Fruit fly (Drosophila melanogaster) whole organism, embryonic: ENCODE measurements around the gene Arp3.
A peak's percentile ranks its signal among the peaks of the same experiment; 100 is the strongest.

ENCODE experiments used
- B-H2 ChIP-seq: fragments of 200-800 bp; sonication (Bioruptor generic); optimal IDR thresholded peaks from 2 replicates; lab custom pipeline; 2018; ENCODE audit warnings: missing biosample characterization, mild to moderate bottlenecking, missing genetic modification characterization
- CG10321 ChIP-seq: fragments of 200-800 bp; sonication (Bioruptor generic); IDR thresholded peaks from 2 replicates; pipeline ENCODE4 v1.3.6; 2022; ENCODE audit warnings: missing biosample characterization, missing genetic modification characterization
- CG10366 ChIP-seq: fragments of 200-800 bp; sonication (Bioruptor generic); IDR thresholded peaks from 2 replicates; pipeline ENCODE4 v1.3.6; 2022; ENCODE audit warnings: missing biosample characterization, missing genetic modification characterization
- CG10959 ChIP-seq: fragments of 200-800 bp; sonication (Bioruptor generic); IDR thresholded peaks from 2 replicates; pipeline ENCODE4 v1.3.6; 2022; ENCODE audit warnings: missing biosample characterization, missing genetic modification characterization
- CG11093 ChIP-seq: fragments of 200-800 bp; sonication (Bioruptor generic); IDR thresholded peaks from 3 replicates; pipeline ENCODE4 v1.3.6; 2022; ENCODE audit warnings: missing biosample characterization, missing genetic modification characterization
- CG14667 ChIP-seq: fragments of 200-800 bp; sonication (Bioruptor generic); IDR thresholded peaks from 2 replicates; pipeline ENCODE4 v1.3.6; 2022; ENCODE audit warnings: missing biosample characterization, missing genetic modification characterization
- CG15601 ChIP-seq: fragments of 200-800 bp; sonication (Bioruptor generic); optimal IDR thresholded peaks from 3 replicates; lab custom pipeline; 2019; ENCODE audit warnings: missing biosample characterization, mild to moderate bottlenecking, missing genetic modification characterization, moderate library complexity
- CG1603 ChIP-seq: fragments of 200-800 bp; sonication (Bioruptor generic); optimal IDR thresholded peaks from 2 replicates; lab custom pipeline; 2019; ENCODE audit warnings: missing biosample characterization, mild to moderate bottlenecking, missing genetic modification characterization, moderate library complexity
- CG1647 ChIP-seq: fragments of 200-800 bp; sonication (Bioruptor generic); optimal IDR thresholded peaks from 3 replicates; lab custom pipeline; 2016; ENCODE audit warnings: missing biosample characterization, missing genetic modification characterization
- CG17612 ChIP-seq: fragments of 200-800 bp; sonication (Bioruptor generic); IDR thresholded peaks from 2 replicates; pipeline ENCODE4 v1.3.6; 2022; ENCODE audit warnings: missing biosample characterization, missing genetic modification characterization
- CG17829 ChIP-seq: fragments of 200-800 bp; optimal IDR thresholded peaks from 2 replicates; lab custom pipeline; 2019; ENCODE audit warnings: missing biosample characterization, mild to moderate bottlenecking, missing genetic modification characterization, moderate library complexity
- CG1832 ChIP-seq: fragments of 200-800 bp; sonication (Bioruptor generic); optimal IDR thresholded peaks from 2 replicates; lab custom pipeline; 2017; ENCODE audit warnings: missing biosample characterization, mild to moderate bottlenecking, missing genetic modification characterization, inconsistent platforms
- CG18599 ChIP-seq: fragments of 200-800 bp; sonication (Bioruptor generic); optimal IDR thresholded peaks from 3 replicates; lab custom pipeline; 2017; ENCODE audit warnings: missing biosample characterization, missing genetic modification characterization, mild to moderate bottlenecking, moderate library complexity, missing genetic modification reagents
- CG2199 ChIP-seq: fragments of 200-800 bp; sonication (Bioruptor generic); IDR thresholded peaks from 3 replicates; pipeline ENCODE4 v1.3.6; 2022; ENCODE audit warnings: missing biosample characterization, missing genetic modification characterization
- CG33213 ChIP-seq: fragments of 200-800 bp; sonication (Bioruptor generic); optimal IDR thresholded peaks from 3 replicates; lab custom pipeline; 2016; ENCODE audit warnings: missing biosample characterization, missing genetic modification characterization
- CG3726 ChIP-seq: fragments of 200-800 bp; sonication (Bioruptor generic); IDR thresholded peaks from 3 replicates; pipeline ENCODE4, ENCODE4 v1.3.6; 2022; ENCODE audit warnings: missing biosample characterization, missing genetic modification characterization
- CG6813 ChIP-seq: fragments of 200-800 bp; sonication (Bioruptor generic); optimal IDR thresholded peaks from 2 replicates; lab custom pipeline; 2017; ENCODE audit warnings: missing biosample characterization, missing genetic modification characterization, mild to moderate bottlenecking, moderate library complexity, missing genetic modification reagents
- CG6854 ChIP-seq: fragments of 200-800 bp; sonication (Bioruptor generic); optimal IDR thresholded peaks from 3 replicates; lab custom pipeline; 2017; ENCODE audit warnings: missing biosample characterization, mild to moderate bottlenecking, missing genetic modification characterization
- CG9215 ChIP-seq: fragments of 200-800 bp; sonication (Bioruptor generic); IDR thresholded peaks from 2 replicates; pipeline ENCODE4 v1.3.6; 2022; ENCODE audit warnings: missing biosample characterization, missing genetic modification characterization
- Dp ChIP-seq: fragments of 200-800 bp; sonication (Bioruptor generic); optimal IDR thresholded peaks from 2 replicates; lab custom pipeline; 2018; ENCODE audit warnings: missing biosample characterization, mild to moderate bottlenecking, missing genetic modification characterization, moderate library complexity
- Ets65A ChIP-seq: fragments of 200-800 bp; sonication (Bioruptor generic); peaks from one replicate; lab custom pipeline; 2016; ENCODE audit warnings: missing biosample characterization, missing genetic modification characterization
- H2.0 ChIP-seq: fragments of 200-800 bp; sonication (Bioruptor generic); IDR thresholded peaks from 2 replicates; pipeline ENCODE4 v1.3.6; 2022; ENCODE audit warnings: missing biosample characterization, missing genetic modification characterization
- HLH54F ChIP-seq: fragments of 200-800 bp; sonication (Bioruptor generic); optimal IDR thresholded peaks from 3 replicates; lab custom pipeline; 2016; ENCODE audit warnings: missing biosample characterization, missing genetic modification characterization
- HLHmδ ChIP-seq: fragments of 200-800 bp; sonication (Bioruptor generic); optimal IDR thresholded peaks from 2 replicates; lab custom pipeline; 2018; ENCODE audit warnings: missing biosample characterization, mild to moderate bottlenecking, missing genetic modification characterization, moderate library complexity
- Hr78 ChIP-seq, 2 experiments: fragments of 200-800 bp in 1 of 2; fragments of >200 bp in 1 of 2; sonication (Bioruptor generic) in 1 of 2; optimal IDR thresholded peaks; 2 replicates each; lab custom pipeline; 2017 to 2019; ENCODE audit warnings: missing biosample characterization in 2 of 2, missing genetic modification characterization in 2 of 2, mild to moderate bottlenecking in 1 of 2, moderate library complexity in 1 of 2
- Jarid2 ChIP-seq: fragments of 200-800 bp; sonication (Bioruptor generic); optimal IDR thresholded peaks from 3 replicates; lab custom pipeline; 2017; ENCODE audit warnings: mild to moderate bottlenecking, missing biosample characterization, missing genetic modification reagents, missing genetic modification characterization
- Meics ChIP-seq: fragments of 200-800 bp; sonication (Bioruptor generic); optimal IDR thresholded peaks from 2 replicates; lab custom pipeline; 2017; ENCODE audit warnings: missing biosample characterization, mild to moderate bottlenecking, missing genetic modification characterization
- Mes4 ChIP-seq: fragments of 200-800 bp; sonication (Bioruptor generic); optimal IDR thresholded peaks from 2 replicates; lab custom pipeline; 2016; ENCODE audit warnings: missing biosample characterization, missing genetic modification characterization
- NfI ChIP-seq: fragments of 200-800 bp; sonication (Bioruptor generic); optimal IDR thresholded peaks from 3 replicates; lab custom pipeline; 2018; ENCODE audit warnings: missing biosample characterization, mild to moderate bottlenecking, missing genetic modification characterization, moderate library complexity
- Oaz ChIP-seq: fragments of 200-800 bp; sonication (Bioruptor generic); IDR thresholded peaks from 2 replicates; pipeline ENCODE4 v1.3.6; 2022; ENCODE audit warnings: missing biosample characterization, missing genetic modification characterization
- Ptx1 ChIP-seq: fragments of 200-800 bp; sonication (Bioruptor generic); IDR thresholded peaks from 2 replicates; pipeline ENCODE4 v1.3.6; 2022; ENCODE audit warnings: missing biosample characterization, missing genetic modification characterization
- Spps ChIP-seq: fragments of 200-800 bp; sonication (Bioruptor generic); optimal IDR thresholded peaks from 2 replicates; lab custom pipeline; 2018; ENCODE audit warnings: missing biosample characterization, mild to moderate bottlenecking, missing genetic modification characterization
- ab ChIP-seq: fragments of 200-800 bp; sonication (Bioruptor generic); optimal IDR thresholded peaks from 2 replicates; lab custom pipeline; 2016; ENCODE audit warnings: missing biosample characterization, missing genetic modification characterization
- ap ChIP-seq: fragments of 200-800 bp; sonication (Bioruptor generic); IDR thresholded peaks from 2 replicates; pipeline ENCODE4 v1.3.6; 2022; ENCODE audit warnings: missing biosample characterization, missing genetic modification characterization
- ara ChIP-seq: fragments of 200-800 bp; sonication (Bioruptor generic); IDR thresholded peaks from 2 replicates; pipeline ENCODE4 v1.3.6; 2022; ENCODE audit warnings: missing biosample characterization, missing genetic modification characterization
- ase ChIP-seq: fragments of 200-800 bp; sonication (Bioruptor generic); IDR thresholded peaks from 3 replicates; pipeline ENCODE4 v1.3.6; 2022; ENCODE audit warnings: missing biosample characterization, missing genetic modification characterization
- btn ChIP-seq: fragments of 200-800 bp; sonication (Bioruptor generic); optimal IDR thresholded peaks from 2 replicates; lab custom pipeline; 2016; ENCODE audit warnings: missing biosample characterization, missing genetic modification characterization
- gcm2 ChIP-seq: fragments of 200-800 bp; sonication (Bioruptor generic); optimal IDR thresholded peaks from 2 replicates; lab custom pipeline; 2016; ENCODE audit warnings: missing biosample characterization, missing genetic modification characterization
- gsb-n ChIP-seq: fragments of 200-800 bp; sonication (Bioruptor generic); optimal IDR thresholded peaks from 3 replicates; lab custom pipeline; 2018; ENCODE audit warnings: missing biosample characterization, mild to moderate bottlenecking, missing genetic modification characterization
- jigr1 ChIP-seq: fragments of 200-800 bp; sonication (Bioruptor generic); IDR thresholded peaks from 3 replicates; pipeline ENCODE4 v1.3.6; 2022; ENCODE audit warnings: missing biosample characterization, missing genetic modification characterization
- mam ChIP-seq: fragments of 200-800 bp; sonication (Bioruptor generic); optimal IDR thresholded peaks from 3 replicates; lab custom pipeline; 2016; ENCODE audit warnings: missing biosample characterization, missing genetic modification characterization
- phol ChIP-seq: fragments of 200-800 bp; sonication (Bioruptor generic); optimal IDR thresholded peaks from 3 replicates; lab custom pipeline; 2018; ENCODE audit warnings: missing biosample characterization, mild to moderate bottlenecking, missing genetic modification characterization, moderate library complexity
- ranshi ChIP-seq: fragments of 200-800 bp; sonication (Bioruptor generic); IDR thresholded peaks from 2 replicates; pipeline ENCODE4 v1.3.6; 2022; ENCODE audit warnings: missing biosample characterization, missing genetic modification characterization
- ro ChIP-seq: fragments of 200-800 bp; sonication (Bioruptor generic); IDR thresholded peaks from 2 replicates; pipeline ENCODE4 v1.3.6; 2022; ENCODE audit warnings: missing biosample characterization, missing genetic modification characterization
- row ChIP-seq: fragments of 200-800 bp; sonication (Bioruptor generic); IDR thresholded peaks from 3 replicates; pipeline ENCODE4 v1.3.6; 2022; ENCODE audit warnings: missing biosample characterization, missing genetic modification characterization
- salm ChIP-seq: fragments of 200-800 bp; sonication (Bioruptor generic); optimal IDR thresholded peaks from 2 replicates; lab custom pipeline; 2018; ENCODE audit warnings: missing biosample characterization, mild to moderate bottlenecking, missing genetic modification characterization
- schlank ChIP-seq: fragments of 200-800 bp; sonication (Bioruptor generic); optimal IDR thresholded peaks from 2 replicates; lab custom pipeline; 2018; ENCODE audit warnings: missing biosample characterization, mild to moderate bottlenecking, missing genetic modification characterization
- shn ChIP-seq: fragments of 200-800 bp; sonication (Bioruptor generic); optimal IDR thresholded peaks from 3 replicates; lab custom pipeline; 2016; ENCODE audit warnings: missing biosample characterization, missing genetic modification characterization
- slp2 ChIP-seq: fragments of 200-800 bp; sonication (Bioruptor generic); optimal IDR thresholded peaks from 2 replicates; lab custom pipeline; 2016; ENCODE audit warnings: missing biosample characterization, missing genetic modification characterization
- sob ChIP-seq: fragments of 200-800 bp; sonication (Bioruptor generic); IDR thresholded peaks from 2 replicates; pipeline ENCODE4 v1.3.6; 2022; ENCODE audit warnings: missing biosample characterization, missing genetic modification characterization
- tap ChIP-seq: fragments of 200-800 bp; optimal IDR thresholded peaks from 3 replicates; lab custom pipeline; 2019; ENCODE audit warnings: missing biosample characterization, mild to moderate bottlenecking, missing genetic modification characterization, moderate library complexity
- usp ChIP-seq: fragments of >200 bp; optimal IDR thresholded peaks from 2 replicates; lab custom pipeline; 2017; ENCODE audit warnings: missing biosample characterization, missing genetic modification characterization

Arp3 gene

DNA sequence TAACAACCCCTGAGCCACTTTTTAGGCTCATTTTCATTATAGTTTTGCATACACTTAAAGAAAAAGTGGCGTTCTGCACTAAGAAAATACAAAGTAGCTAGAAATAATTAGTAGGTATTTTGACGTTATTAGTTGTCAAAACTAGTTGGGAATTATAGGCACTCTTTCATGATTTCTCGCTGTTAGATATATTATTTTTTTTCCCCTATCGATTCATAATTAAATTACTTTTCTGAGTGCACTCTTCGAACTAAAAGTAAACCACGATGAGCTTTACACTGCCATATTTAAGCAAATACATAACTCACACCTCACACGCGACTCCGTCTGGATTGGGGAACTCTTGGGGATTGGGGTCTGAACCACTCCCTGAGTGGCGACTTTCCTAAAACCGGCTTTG, 43.0 kb downstream of the Arp3 start (continued):
- TF ChIP-seq CG2199 (GFP tag; lab: Robert Waterston, UW), result 0 out of 3 replicates have a peak, but pooled peaks have one; percentile 30
- TF ChIP-seq CG33213, result peak; percentile 28
- TF ChIP-seq row (GFP tag; lab: Robert Waterston, UW), result peak; percentile 70
- TF ChIP-seq ro, result 0 out of 2 replicates have a peak, but pooled peaks have one; percentile 38
- TF ChIP-seq usp (GFP tag; lab: Kevin White, UChicago), result no peak
- no peak for TF ChIP-seq NfI (GFP tag; lab: Kevin White, UChicago)
- no peak for TF ChIP-seq Mes4 (GFP tag; lab: Kevin White, UChicago)
- no peak for TF ChIP-seq HLHmδ (GFP tag; lab: Kevin White, UChicago)
- TF ChIP-seq CG3726 (GFP tag; lab: Robert Waterston, UW), result no peak
- TF ChIP-seq CG14667 (GFP tag; lab: Robert Waterston, UW), result no peak
- no peak for TF ChIP-seq gcm2 (GFP tag; lab: Kevin White, UChicago)
- no peak for TF ChIP-seq slp2 (GFP tag; lab: Kevin White, UChicago)
- no peak for TF ChIP-seq schlank (tag; lab: Kevin White, UChicago)
- TF ChIP-seq ranshi, result peak; percentile 78; the same call in 1 of the 2 replicates
- peak; percentile 48 for TF ChIP-seq CG6813 (GFP tag; lab: Kevin White, UChicago)
- no peak for TF ChIP-seq btn
- TF ChIP-seq CG1603 (tag; lab: Kevin White, UChicago), result no peak
- peak in 1 of 2 experiments; percentile 70 for TF ChIP-seq Hr78 (GFP tag; optimal IDR thresholded peaks at IDR 0.05; lab: Kevin White, UChicago)
- peak; percentile 52 for TF ChIP-seq Spps (tag; lab: Kevin White, UChicago)
- no peak for TF ChIP-seq CG9215
- peak; percentile 83 for TF ChIP-seq CG18599 (GFP tag; lab: Kevin White, UChicago)
- TF ChIP-seq CG17612 (GFP tag; lab: Robert Waterston, UW), result no peak
- peak; percentile 78 for TF ChIP-seq phol (tag; lab: Kevin White, UChicago)
- TF ChIP-seq Dp (GFP tag; lab: Kevin White, UChicago), result no peak
- 0 out of 3 replicates have a peak, but pooled peaks have one; percentile 40 for TF ChIP-seq ase (GFP tag; lab: Robert Waterston, UW)
- peak; percentile 12 for TF ChIP-seq CG6854 (GFP tag; lab: Kevin White, UChicago)
- TF ChIP-seq CG1832 (GFP tag; lab: Kevin White, UChicago), result no peak
- TF ChIP-seq HLH54F (GFP tag; lab: Kevin White, UChicago), result no peak
- TF ChIP-seq gsb-n, result no peak
- no peak for TF ChIP-seq CG10959 (GFP tag; lab: Robert Waterston, UW)
- TF ChIP-seq Oaz (GFP tag; lab: Robert Waterston, UW), result 0 out of 2 replicates have a peak, but pooled peaks have one; percentile 32
- TF ChIP-seq CG17829 (tag; lab: Kevin White, UChicago), result peak; percentile 66
- no peak for TF ChIP-seq B-H2
- TF ChIP-seq Meics, result peak; percentile 63
- peak; percentile 48; the same call in 1 of the 2 replicates for TF ChIP-seq CG10366 (GFP tag; lab: Robert Waterston, UW)
- TF ChIP-seq sob, result peak; percentile 52; the same call in 1 of the 2 replicates
- TF ChIP-seq Jarid2 (GFP tag; lab: Kevin White, UChicago), result peak; percentile 27
- no peak for TF ChIP-seq shn (GFP tag; lab: Kevin White, UChicago)
- no peak for TF ChIP-seq CG15601 (tag; lab: Kevin White, UChicago)
- TF ChIP-seq CG11093 (GFP tag; lab: Robert Waterston, UW), result no peak
- TF ChIP-seq ap, result peak; percentile 50; the same call in 1 of the 2 replicates
- TF ChIP-seq Ets65A (GFP tag; lab: Kevin White, UChicago), result peak; percentile 93
- TF ChIP-seq H2.0 (GFP tag; lab: Robert Waterston, UW), result no peak
- peak; percentile 16 for TF ChIP-seq CG1647 (GFP tag; lab: Kevin White, UChicago)
- TF ChIP-seq CG10321 (GFP tag; lab: Robert Waterston, UW), result no peak
- no peak for TF ChIP-seq salm
- TF ChIP-seq ara (GFP tag; lab: Robert Waterston, UW), result peak; percentile 72
- peak; percentile 70 for TF ChIP-seq Ptx1 (GFP tag; lab: Robert Waterston, UW)
- peak; percentile 73 for TF ChIP-seq tap (tag; lab: Kevin White, UChicago)
- TF ChIP-seq mam (GFP tag; lab: Kevin White, UChicago), result no peak
- 0 out of 3 replicates have a peak, but pooled peaks have one; percentile 42 for TF ChIP-seq jigr1 (GFP tag; lab: Robert Waterston, UW)
- no peak for TF ChIP-seq ab (GFP tag; lab: Kevin White, UChicago)
